Worm (Caenorhabditis elegans): ENCODE data around the gene nfyc-1.

Gene nfyc-1

ce11 chrII:18787-19186, 24.9 kb upstream of the nfyc-1 start:
- TF ChIP-seq pqm-1 (tag; optimal IDR thresholded peaks at IDR 0.05) (peak; percentile 10), T23F11.4 (GFP tag; optimal IDR thresholded peaks at IDR 0.05) (no peak), ceh-30 (tag; optimal IDR thresholded peaks at IDR 0.05) (no peak), elt-2 (tag; optimal IDR thresholded peaks at IDR 0.05) (peak; percentile 28), tbx-2 (tag; optimal IDR thresholded peaks at IDR 0.05) (peak; percentile 54), fkh-6 (tag; optimal IDR thresholded peaks at IDR 0.05) (no peak), ceh-24 (tag; optimal IDR thresholded peaks at IDR 0.05) (no peak), ceh-14 (tag; optimal IDR thresholded peaks at IDR 0.05) (peak; percentile 2), syd-9 (tag; optimal IDR thresholded peaks at IDR 0.05) (no peak), ceh-19 (GFP tag; optimal IDR thresholded peaks at IDR 0.05) (peak; percentile 38), ceh-18 (tag; optimal IDR thresholded peaks at IDR 0.05) (peak; percentile 56), ceh-6 (GFP tag; optimal IDR thresholded peaks at IDR 0.05) (peak; percentile 41), che-1 (tag; optimal IDR thresholded peaks at IDR 0.05) (no peak), nhr-11 (tag; optimal IDR thresholded peaks at IDR 0.05) (no peak), sox-4 (tag; optimal IDR thresholded peaks at IDR 0.05) (peak; percentile 10), eyg-1 (tag; optimal IDR thresholded peaks at IDR 0.05) (no peak), ref-2 (tag; optimal IDR thresholded peaks at IDR 0.05) (peak; percentile 68), pha-4 (tag; optimal IDR thresholded peaks at IDR 0.05) (no peak), lim-6 (tag; optimal IDR thresholded peaks at IDR 0.05) (no peak), ceh-31 (tag; optimal IDR thresholded peaks at IDR 0.05) (peak; percentile 74), ahr-1 (tag; optimal IDR thresholded peaks at IDR 0.05) (no peak), ceh-34 (tag; optimal IDR thresholded peaks at IDR 0.05) (peak; percentile 16), hlh-8 (tag; optimal IDR thresholded peaks at IDR 0.05) (no peak), ceh-48 (tag; optimal IDR thresholded peaks at IDR 0.05) (peak; percentile 44), hlh-13 (GFP tag; optimal IDR thresholded peaks at IDR 0.05) (no peak), ceh-9 (tag; optimal IDR thresholded peaks at IDR 0.05) (no peak), madf-2 (tag; optimal IDR thresholded peaks at IDR 0.05) (peak; percentile 55), nfya-1 (tag; optimal IDR thresholded peaks at IDR 0.05) (peak; percentile 5), unc-42 (tag; optimal IDR thresholded peaks at IDR 0.05) (peak; percentile 17), sdc-2 (tag; optimal IDR thresholded peaks at IDR 0.05) (peak; percentile 29), dmd-4 (tag; optimal IDR thresholded peaks at IDR 0.05; ENCODE audit: borderline replicate concordance) (peak; percentile 29), hlh-6 (tag; optimal IDR thresholded peaks at IDR 0.05) (no peak), C38D4.7 (GFP tag; optimal IDR thresholded peaks at IDR 0.05) (no peak), rnt-1 (tag; optimal IDR thresholded peaks at IDR 0.05) (peak; percentile 74), C08G9.2 (tag; optimal IDR thresholded peaks at IDR 0.05) (peak; percentile 36), unc-55 (GFP tag; optimal IDR thresholded peaks at IDR 0.05) (peak; percentile 61), lin-11 (tag; optimal IDR thresholded peaks at IDR 0.05) (no peak), hlh-30 (tag; optimal IDR thresholded peaks at IDR 0.05; ENCODE audit: insufficient read depth) (peak; percentile 87)

- TF ChIP-seq hlh-13 (GFP tag; optimal IDR thresholded peaks at IDR 0.05) (no peak), C38D4.7 (GFP tag; optimal IDR thresholded peaks at IDR 0.05) (no peak), hlh-8 (tag; optimal IDR thresholded peaks at IDR 0.05) (no peak), ama-1 (optimal IDR thresholded peaks at IDR 0.05) (no peak), sdc-2 (tag; optimal IDR thresholded peaks at IDR 0.05) (no peak), ahr-1 (tag; optimal IDR thresholded peaks at IDR 0.05) (no peak), pha-4 (tag; optimal IDR thresholded peaks at IDR 0.05) (no peak), tbx-7 (tag; optimal IDR thresholded peaks at IDR 0.05) (no peak), ceh-6 (GFP tag; optimal IDR thresholded peaks at IDR 0.05) (no peak), fax-1 (tag; optimal IDR thresholded peaks at IDR 0.05) (no peak)
Measured at ce11 chrII:19238-19637, 24.5 kb upstream of the nfyc-1 start, which contains the start of gene gmeb-1. Gene gmeb-1, plus strand, starts transcription at chrII:19538.

ce11 chrII:21953-22352, 21.8 kb upstream of the nfyc-1 start:
- no peak for TF ChIP-seq madf-2 (tag; optimal IDR thresholded peaks at IDR 0.05)
- TF ChIP-seq hlh-6 (tag; optimal IDR thresholded peaks at IDR 0.05): no peak
- no peak for TF ChIP-seq ceh-48 (tag; optimal IDR thresholded peaks at IDR 0.05)
- TF ChIP-seq pha-4 (tag; optimal IDR thresholded peaks at IDR 0.05): no peak
- no peak for TF ChIP-seq che-1 (tag; optimal IDR thresholded peaks at IDR 0.05)
- no peak for TF ChIP-seq gmeb-2 (tag; optimal IDR thresholded peaks at IDR 0.05)
- TF ChIP-seq ref-2 (tag; optimal IDR thresholded peaks at IDR 0.05): no peak
- TF ChIP-seq dve-1 (tag; optimal IDR thresholded peaks at IDR 0.05): no peak
- no peak for TF ChIP-seq hlh-30 (tag; optimal IDR thresholded peaks at IDR 0.05; ENCODE audit: insufficient read depth)
